Fruit fly (Drosophila melanogaster) whole organism, embryonic: Measurements from ENCODE around the gene CG32554.
A peak's percentile ranks its signal among the peaks of the same experiment; 100 is the strongest.

Experiments
- Asciz ChIP-seq: fragments of 200-800 bp; sonication (Bioruptor generic); optimal IDR thresholded peaks from 2 replicates; lab custom pipeline; 2017; ENCODE audit warnings: missing biosample characterization, mild to moderate bottlenecking, missing genetic modification characterization, missing genetic modification reagents
- Awh ChIP-seq: fragments of 200-800 bp; sonication (Bioruptor generic); IDR thresholded peaks from 2 replicates; pipeline ENCODE4, ENCODE4 v1.3.6; 2022; ENCODE audit warnings: missing biosample characterization, missing genetic modification characterization
- Bteb2 ChIP-seq: fragments of 200-800 bp; sonication (Bioruptor generic); optimal IDR thresholded peaks from 2 replicates; lab custom pipeline; 2016; ENCODE audit warnings: missing biosample characterization, missing genetic modification characterization
- CG10366 ChIP-seq: fragments of 200-800 bp; sonication (Bioruptor generic); IDR thresholded peaks from 2 replicates; pipeline ENCODE4 v1.3.6; 2022; ENCODE audit warnings: missing biosample characterization, missing genetic modification characterization
- CG11093 ChIP-seq: fragments of 200-800 bp; sonication (Bioruptor generic); IDR thresholded peaks from 3 replicates; pipeline ENCODE4 v1.3.6; 2022; ENCODE audit warnings: missing biosample characterization, missing genetic modification characterization
- CG11695 ChIP-seq: fragments of 200-800 bp; sonication (Bioruptor generic); IDR thresholded peaks from 3 replicates; pipeline ENCODE4 v1.3.6; 2022; ENCODE audit warnings: missing biosample characterization, missing genetic modification characterization
- CG12942 ChIP-seq: fragments of 200-800 bp; sonication (Bioruptor generic); optimal IDR thresholded peaks from 3 replicates; lab custom pipeline; 2016; ENCODE audit warnings: missing biosample characterization, missing genetic modification characterization
- CG13287 ChIP-seq: fragments of 200-800 bp; sonication (Bioruptor generic); IDR thresholded peaks from 2 replicates; pipeline ENCODE4 v1.3.6; 2022; ENCODE audit warnings: missing biosample characterization, missing genetic modification characterization; ENCODE audit not compliant: partially characterized antibody
- CG13296 ChIP-seq: fragments of 200-800 bp; sonication (Bioruptor generic); optimal IDR thresholded peaks from 3 replicates; lab custom pipeline; 2018; ENCODE audit warnings: missing biosample characterization, mild to moderate bottlenecking, missing genetic modification characterization
- CG15696 ChIP-seq: fragments of 200-800 bp; sonication (Bioruptor generic); optimal IDR thresholded peaks from 2 replicates; lab custom pipeline; 2019; ENCODE audit warnings: missing biosample characterization, mild to moderate bottlenecking, missing genetic modification characterization, moderate library complexity
- CG1832 ChIP-seq: fragments of 200-800 bp; sonication (Bioruptor generic); optimal IDR thresholded peaks from 2 replicates; lab custom pipeline; 2017; ENCODE audit warnings: missing biosample characterization, mild to moderate bottlenecking, missing genetic modification characterization, inconsistent platforms
- CG31388 ChIP-seq: fragments of 200-800 bp; sonication (Bioruptor generic); optimal IDR thresholded peaks from 2 replicates; lab custom pipeline; 2016; ENCODE audit warnings: missing biosample characterization, missing genetic modification characterization
- CG31441 ChIP-seq: fragments of 200-800 bp; sonication (Bioruptor generic); IDR thresholded peaks from 2 replicates; pipeline ENCODE4 v1.3.6; 2022; ENCODE audit warnings: missing biosample characterization, missing genetic modification characterization
- CG3163 ChIP-seq: fragments of 200-800 bp; sonication (Bioruptor generic); optimal IDR thresholded peaks from 3 replicates; lab custom pipeline; 2016; ENCODE audit warnings: missing biosample characterization, missing genetic modification characterization
- CG34376 ChIP-seq: fragments of 200-800 bp; sonication (Bioruptor generic); optimal IDR thresholded peaks from 2 replicates; lab custom pipeline; 2018; ENCODE audit warnings: missing biosample characterization, mild to moderate bottlenecking, missing genetic modification characterization
- CG3995 ChIP-seq: fragments of 200-800 bp; sonication (Bioruptor generic); optimal IDR thresholded peaks from 3 replicates; lab custom pipeline; 2016; ENCODE audit warnings: missing biosample characterization, missing genetic modification characterization
- CG4360 ChIP-seq: fragments of 200-800 bp; sonication (Bioruptor generic); IDR thresholded peaks from 2 replicates; pipeline ENCODE4 v1.3.6; 2022; ENCODE audit warnings: missing biosample characterization, missing genetic modification characterization
- CG4854 ChIP-seq: fragments of 200-800 bp; sonication (Bioruptor generic); optimal IDR thresholded peaks from 2 replicates; lab custom pipeline; 2016; ENCODE audit warnings: missing biosample characterization, missing genetic modification characterization, inconsistent platforms
- CG7745 ChIP-seq: fragments of 200-800 bp; sonication (Bioruptor generic); optimal IDR thresholded peaks from 2 replicates; lab custom pipeline; 2018; ENCODE audit warnings: missing biosample characterization, mild to moderate bottlenecking, missing genetic modification characterization, moderate library complexity
- CG9876 ChIP-seq: fragments of 200-800 bp; sonication (Bioruptor generic); optimal IDR thresholded peaks from 2 replicates; lab custom pipeline; 2016; ENCODE audit warnings: missing biosample characterization, missing genetic modification characterization
- CkIIα-i1 ChIP-seq: fragments of 200-800 bp; sonication (Bioruptor generic); IDR thresholded peaks from 2 replicates; pipeline ENCODE4 v1.3.6; 2022; ENCODE audit warnings: missing biosample characterization, missing genetic modification characterization
- Ets97D ChIP-seq: fragments of 200-800 bp; sonication (Bioruptor generic); optimal IDR thresholded peaks from 3 replicates; lab custom pipeline; 2016; ENCODE audit warnings: missing biosample characterization, missing genetic modification characterization
- GATAe ChIP-seq: fragments of 200-800 bp; sonication (Bioruptor generic); conservative IDR thresholded peaks from 2 replicates; pipeline ENCODE4 v1.3.6; 2022; ENCODE audit warnings: missing biosample characterization, missing genetic modification characterization
- HLHmδ ChIP-seq: fragments of 200-800 bp; sonication (Bioruptor generic); optimal IDR thresholded peaks from 2 replicates; lab custom pipeline; 2018; ENCODE audit warnings: missing biosample characterization, mild to moderate bottlenecking, missing genetic modification characterization, moderate library complexity
- Hr3 ChIP-seq: fragments of 200-800 bp; sonication (Bioruptor generic); optimal IDR thresholded peaks from 3 replicates; lab custom pipeline; 2016; ENCODE audit warnings: missing biosample characterization, missing genetic modification characterization
- NC2β ChIP-seq: fragments of 200-800 bp; sonication (Bioruptor generic); optimal IDR thresholded peaks from 2 replicates; lab custom pipeline; 2016; ENCODE audit warnings: missing biosample characterization, missing genetic modification characterization
- Oli ChIP-seq: fragments of 200-800 bp; sonication (Bioruptor generic); optimal IDR thresholded peaks from 2 replicates; lab custom pipeline; 2018; ENCODE audit warnings: missing biosample characterization, mild to moderate bottlenecking, missing genetic modification characterization, moderate library complexity
- Ptx1 ChIP-seq: fragments of 200-800 bp; sonication (Bioruptor generic); IDR thresholded peaks from 2 replicates; pipeline ENCODE4 v1.3.6; 2022; ENCODE audit warnings: missing biosample characterization, missing genetic modification characterization
- Side ChIP-seq: fragments of 200-800 bp; sonication (Bioruptor generic); optimal IDR thresholded peaks from 2 replicates; lab custom pipeline; 2016; ENCODE audit warnings: missing biosample characterization, missing genetic modification characterization
- Trl ChIP-seq, 3 experiments: fragments of >200 bp in 2 of 3; fragments of 200-800 bp in 1 of 3; sonication (Bioruptor generic) in 1 of 3; optimal IDR thresholded peaks; 2 replicates in 1 of 3; 3 replicates in 2 of 3; lab custom pipeline; 2016 to 2017; ENCODE audit warnings: missing biosample characterization in 1 of 3, missing genetic modification characterization in 1 of 3
- al ChIP-seq: fragments of 200-800 bp; sonication (Bioruptor generic); IDR thresholded peaks from 2 replicates; pipeline ENCODE4 v1.3.6; 2022; ENCODE audit warnings: missing biosample characterization, missing genetic modification characterization
- bbx ChIP-seq: fragments of 200-800 bp; sonication (Bioruptor generic); IDR thresholded peaks from 2 replicates; pipeline ENCODE4 v1.3.6; 2022; ENCODE audit warnings: missing biosample characterization, missing genetic modification characterization; ENCODE audit not compliant: partially characterized antibody
- corto ChIP-seq: fragments of 200-800 bp; sonication (Bioruptor generic); optimal IDR thresholded peaks from 2 replicates; lab custom pipeline; 2016; ENCODE audit warnings: missing biosample characterization, mild to moderate bottlenecking, missing genetic modification characterization, moderate library complexity
- cwo ChIP-seq: fragments of 200-800 bp; sonication (Bioruptor generic); optimal IDR thresholded peaks from 3 replicates; lab custom pipeline; 2017; ENCODE audit warnings: missing biosample characterization, missing genetic modification characterization, mild to moderate bottlenecking, moderate library complexity, missing genetic modification reagents
- dati ChIP-seq: fragments of 200-800 bp; sonication (Bioruptor generic); IDR thresholded peaks from 2 replicates; pipeline ENCODE4 v1.3.6; 2022; ENCODE audit warnings: missing biosample characterization, missing genetic modification characterization
- exex ChIP-seq: fragments of 200-800 bp; sonication (Bioruptor generic); optimal IDR thresholded peaks from 4 replicates; lab custom pipeline; 2018; ENCODE audit warnings: missing biosample characterization, mild to moderate bottlenecking, missing genetic modification characterization, moderate library complexity
- fd64A ChIP-seq: fragments of 200-800 bp; sonication (Bioruptor generic); optimal IDR thresholded peaks from 3 replicates; lab custom pipeline; 2018; ENCODE audit warnings: missing biosample characterization, mild to moderate bottlenecking, missing genetic modification characterization
- gcm2 ChIP-seq: fragments of 200-800 bp; sonication (Bioruptor generic); optimal IDR thresholded peaks from 2 replicates; lab custom pipeline; 2016; ENCODE audit warnings: missing biosample characterization, missing genetic modification characterization
- grau ChIP-seq: fragments of 200-800 bp; optimal IDR thresholded peaks from 3 replicates; lab custom pipeline; 2019; ENCODE audit warnings: missing biosample characterization, mild to moderate bottlenecking, missing genetic modification characterization, moderate library complexity
- h ChIP-seq: fragments of >200 bp; optimal IDR thresholded peaks from 2 replicates; lab custom pipeline; 2017
- ham ChIP-seq: fragments of 200-800 bp; sonication (Bioruptor generic); IDR thresholded peaks from 2 replicates; pipeline ENCODE4 v1.3.6; 2022; ENCODE audit warnings: missing biosample characterization, missing genetic modification characterization
- lab ChIP-seq: fragments of 200-800 bp; sonication (Bioruptor generic); optimal IDR thresholded peaks from 3 replicates; lab custom pipeline; 2017; ENCODE audit warnings: missing biosample characterization, missing genetic modification characterization, mild to moderate bottlenecking, moderate library complexity, missing genetic modification reagents
- org-1 ChIP-seq: fragments of 200-800 bp; sonication (Bioruptor generic); optimal IDR thresholded peaks from 2 replicates; lab custom pipeline; 2017; ENCODE audit warnings: missing biosample characterization, missing genetic modification characterization
- ro ChIP-seq: fragments of 200-800 bp; sonication (Bioruptor generic); IDR thresholded peaks from 2 replicates; pipeline ENCODE4 v1.3.6; 2022; ENCODE audit warnings: missing biosample characterization, missing genetic modification characterization
- slbo ChIP-seq: fragments of 200-800 bp; sonication (Bioruptor generic); IDR thresholded peaks from 2 replicates; pipeline ENCODE4 v1.3.6; 2022; ENCODE audit warnings: missing biosample characterization, missing genetic modification characterization
- usp ChIP-seq: fragments of >200 bp; optimal IDR thresholded peaks from 2 replicates; lab custom pipeline; 2017; ENCODE audit warnings: missing biosample characterization, missing genetic modification characterization
- vfl ChIP-seq: fragments of 200-800 bp; sonication (Bioruptor generic); optimal IDR thresholded peaks from 2 replicates; lab custom pipeline; 2016; ENCODE audit warnings: missing biosample characterization, missing genetic modification characterization
- wek ChIP-seq: fragments of 200-800 bp; sonication (Bioruptor generic); optimal IDR thresholded peaks from 3 replicates; lab custom pipeline; 2018; ENCODE audit warnings: missing biosample characterization, mild to moderate bottlenecking, missing genetic modification characterization, moderate library complexity
- yki ChIP-seq: fragments of >200 bp; optimal IDR thresholded peaks from 3 replicates; lab custom pipeline; 2018
- zen2 ChIP-seq: fragments of 200-800 bp; sonication (Bioruptor generic); IDR thresholded peaks from 3 replicates; pipeline ENCODE4 v1.3.6; 2022; ENCODE audit warnings: missing biosample characterization, missing genetic modification characterization; ENCODE audit not compliant: partially characterized antibody

The CG32554 gene

dm6 chrX:17826807-17827703 is 25.4 kb downstream of the CG32554 start, which contains the start of gene Socs16D (continued):
- peak; percentile 32 for TF ChIP-seq grau (tag; lab: Kevin White, UChicago)
- TF ChIP-seq Asciz (GFP tag; lab: Kevin White, UChicago) = no peak
- peak; percentile 53; the same call in 1 of the 2 replicates for TF ChIP-seq slbo (GFP tag; lab: Robert Waterston, UW)
- peak; percentile 35; the same call in 1 of the 2 replicates for TF ChIP-seq Ptx1 (GFP tag; lab: Robert Waterston, UW)
- no peak for TF ChIP-seq corto (GFP tag; lab: Kevin White, UChicago)
- peak; percentile 98 for TF ChIP-seq bbx (GFP tag; lab: Robert Waterston, UW)
- peak; percentile 53 for TF ChIP-seq CG3995
- TF ChIP-seq CG9876 (GFP tag; lab: Kevin White, UChicago) = peak; percentile 54
- peak; percentile 41 for TF ChIP-seq Bteb2
- peak; percentile 97 for TF ChIP-seq CG13287 (GFP tag; lab: Robert Waterston, UW)
- TF ChIP-seq NC2β (GFP tag; lab: Kevin White, UChicago) = peak; percentile 44
- peak; percentile 17 for TF ChIP-seq CG1832 (GFP tag; lab: Kevin White, UChicago)
- no peak for TF ChIP-seq dati (GFP tag; lab: Robert Waterston, UW)
- no peak for TF ChIP-seq GATAe
- TF ChIP-seq CG13296 (GFP tag; lab: Kevin White, UChicago) = peak; percentile 34
- TF ChIP-seq org-1 (GFP tag; lab: Kevin White, UChicago) = no peak
- no peak for TF ChIP-seq CkIIα-i1 (GFP tag; lab: Robert Waterston, UW)
- TF ChIP-seq ham (GFP tag; lab: Robert Waterston, UW) = no peak
- no peak for TF ChIP-seq CG4854
- no peak for TF ChIP-seq CG31388
- no peak for TF ChIP-seq h (lab: Kevin White, UChicago)
- peak; percentile 61 to 78 for TF ChIP-seq Trl (optimal IDR thresholded peaks at IDR 0.05; lab: Kevin White, UChicago)
- peak; percentile 55 for TF ChIP-seq Trl (GFP tag; optimal IDR thresholded peaks at IDR 0.05; lab: Kevin White, UChicago)
- peak; percentile 96 for TF ChIP-seq zen2
- TF ChIP-seq CG34376 = peak; percentile 40
- TF ChIP-seq cwo (GFP tag; lab: Kevin White, UChicago) = peak; percentile 23
- no peak for TF ChIP-seq CG11093
- TF ChIP-seq HLHmδ (GFP tag; lab: Kevin White, UChicago) = peak; percentile 52
- TF ChIP-seq Ets97D (GFP tag; lab: Kevin White, UChicago) = peak; percentile 88
- TF ChIP-seq gcm2 (GFP tag; lab: Kevin White, UChicago) = no peak
- TF ChIP-seq Hr3 (GFP tag; lab: Kevin White, UChicago) = peak; percentile 7
- TF ChIP-seq CG4360 (GFP tag; lab: Robert Waterston, UW) = no peak
- TF ChIP-seq Side (GFP tag; lab: Kevin White, UChicago) = peak; percentile 45
- no peak for TF ChIP-seq CG11695
- TF ChIP-seq CG12942 = peak; percentile 8
- no peak for TF ChIP-seq yki (lab: Kevin White, UChicago)
- no peak for TF ChIP-seq CG31441 (GFP tag; lab: Robert Waterston, UW)
- peak; percentile 30 for TF ChIP-seq CG15696 (tag; lab: Kevin White, UChicago)
- peak; percentile 37 for TF ChIP-seq CG3163 (GFP tag; lab: Kevin White, UChicago)
- TF ChIP-seq fd64A (GFP tag; lab: Kevin White, UChicago) = peak; percentile 18
- TF ChIP-seq exex = peak; percentile 19
- no peak for TF ChIP-seq ro
- TF ChIP-seq al (GFP tag; lab: Robert Waterston, UW) = no peak
- TF ChIP-seq CG10366 (GFP tag; lab: Robert Waterston, UW) = no peak
- no peak for TF ChIP-seq usp
- no peak for TF ChIP-seq Awh
- TF ChIP-seq wek (GFP tag; lab: Kevin White, UChicago) = peak; percentile 5
- TF ChIP-seq lab (GFP tag; lab: Kevin White, UChicago) = peak; percentile 52
- peak; percentile 100 for TF ChIP-seq CG7745
- no peak for TF ChIP-seq Oli (tag; lab: Kevin White, UChicago)
- TF ChIP-seq vfl (GFP tag; lab: Kevin White, UChicago) = peak; percentile 18
